Worm (Caenorhabditis elegans): ENCODE data around the gene C17E7.4.

DNA sequence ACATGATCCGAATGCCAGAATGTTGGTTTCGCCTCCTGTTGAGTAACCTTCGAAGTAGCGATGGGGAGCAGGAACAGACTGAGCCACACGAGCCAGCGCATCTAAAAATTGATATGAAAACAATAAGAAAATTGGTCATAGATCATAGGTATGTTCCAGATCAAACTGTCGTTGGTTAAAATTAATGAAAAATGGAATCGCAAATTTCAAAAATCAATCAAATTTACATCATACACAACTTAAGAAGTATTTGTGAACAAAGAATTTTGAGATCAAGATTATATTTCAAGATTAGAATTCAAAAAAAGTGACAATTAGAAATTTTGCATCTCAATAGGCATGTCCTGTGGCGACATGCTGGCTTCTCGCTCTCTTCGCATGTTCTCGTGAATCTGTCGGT, 1.9 kb upstream of the C17E7.4 start, which contains the start of gene C17E7.9:
- TF ChIP-seq cog-1 (tag; optimal IDR thresholded peaks at IDR 0.05) (no peak), flt-1 (GFP tag; IDR thresholded peaks at IDR 0.05) (no peak), T22C8.4 (GFP tag; IDR thresholded peaks at IDR 0.05) (no peak), ztf-23 (GFP tag; IDR thresholded peaks at IDR 0.05) (no peak), med-1 (GFP tag; optimal IDR thresholded peaks at IDR 0.05; ENCODE audit: insufficient read depth) (no peak)

All from whole organism, midembryonic.